Worm (Caenorhabditis elegans) whole organism, mixed stage, embryonic: ENCODE results near the gene R31.2.

Experiments used
- ceh-39 ChIP-seq: fragments of 150-350 bp; optimal IDR thresholded peaks from 2 replicates; lab custom pipeline; 2014; ENCODE audit warnings: missing biosample characterization, missing genetic modification characterization
- elt-1 ChIP-seq: sonication (generic microtip); optimal IDR thresholded peaks from 2 replicates; lab custom pipeline; 2017; ENCODE audit warnings: missing genetic modification characterization, mild to moderate bottlenecking, missing compliant biosample characterization, antibody characterized with exemption, moderate library complexity, borderline replicate concordance; ENCODE audit not compliant: insufficient read depth
- lin-13 ChIP-seq: fragments of 150-350 bp; optimal IDR thresholded peaks from 2 replicates; lab custom pipeline; 2014; ENCODE audit warnings: missing biosample characterization, missing genetic modification characterization
- nhr-237 ChIP-seq: fragments of 150-350 bp; optimal IDR thresholded peaks from 2 replicates; lab custom pipeline; 2014; ENCODE audit warnings: missing biosample characterization, missing genetic modification characterization
- nhr-28 ChIP-seq: fragments of 150-350 bp; optimal IDR thresholded peaks from 2 replicates; lab custom pipeline; 2014; ENCODE audit warnings: missing biosample characterization, missing genetic modification characterization
- sptf-1 ChIP-seq: sonication (generic microtip); optimal IDR thresholded peaks from 2 replicates; lab custom pipeline; 2017; ENCODE audit warnings: mild to moderate bottlenecking, missing genetic modification characterization, moderate library complexity, missing compliant biosample characterization

ce11 chrV:11921229-11921628 is 3.9 kb downstream of the R31.2 start:
- no peak for TF ChIP-seq ceh-39 (tag; lab: Kevin White, UChicago)
- TF ChIP-seq elt-1 (tag; lab: Kevin White, UChicago), result no peak
- no peak for TF ChIP-seq nhr-28 (tag; lab: Kevin White, UChicago)
- no peak for TF ChIP-seq lin-13 (tag; lab: Kevin White, UChicago)
- no peak for TF ChIP-seq sptf-1
- no peak for TF ChIP-seq nhr-237
